Worm (Caenorhabditis elegans) whole organism, L2 larva: ENCODE results near the gene frl-1.

ENCODE experiments used
- R02D3.7 ChIP-seq: fragments of 150-350 bp; optimal IDR thresholded peaks from 2 replicates; lab custom pipeline; 2014; ENCODE audit warnings: missing biosample characterization, missing genetic modification characterization
- aly-2 ChIP-seq: fragments of 150-350 bp; optimal IDR thresholded peaks from 2 replicates; lab custom pipeline; 2014; ENCODE audit warnings: missing biosample characterization, missing genetic modification characterization
- crh-2 ChIP-seq: sonication (generic microtip); optimal IDR thresholded peaks from 2 replicates; lab custom pipeline; 2017; ENCODE audit warnings: missing biosample characterization, missing genetic modification characterization
- elt-3 ChIP-seq: sonication (generic microtip); optimal IDR thresholded peaks from 2 replicates; lab custom pipeline; 2017; ENCODE audit warnings: missing biosample characterization, missing genetic modification characterization
- sma-9 ChIP-seq, 2 experiments: fragments of 150-350 bp in 1 of 2; sonication (generic microtip) in 1 of 2; optimal IDR thresholded peaks; 2 replicates each; lab custom pipeline; 2014 to 2016; ENCODE audit warnings: missing genetic modification characterization in 2 of 2, mild to moderate bottlenecking in 1 of 2, missing biosample characterization in 1 of 2, missing compliant biosample characterization in 1 of 2, missing genetic modification reagents in 1 of 2, moderate library complexity in 1 of 2
- zag-1 ChIP-seq: fragments of 150-350 bp; optimal IDR thresholded peaks from 2 replicates; lab custom pipeline; 2014; ENCODE audit warnings: missing biosample characterization, missing genetic modification characterization

DNA sequence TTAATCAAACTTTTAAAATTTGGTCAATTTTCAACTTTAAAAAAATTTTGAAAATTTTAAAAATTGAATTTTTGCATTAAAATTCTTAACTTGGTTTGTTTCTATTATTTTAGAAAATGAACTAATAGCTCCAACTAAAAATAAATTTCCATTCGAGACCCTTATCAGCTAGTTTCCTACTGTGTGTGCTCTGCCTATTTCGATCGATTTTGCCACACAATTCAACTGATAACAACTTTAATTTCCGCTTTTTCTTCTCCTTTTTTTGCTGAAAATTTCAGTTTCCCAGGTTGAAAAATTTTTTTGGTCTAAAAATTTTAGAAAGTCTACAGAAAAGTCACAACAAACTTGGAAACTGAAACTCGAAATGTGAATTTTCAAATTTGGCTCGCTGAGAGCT is 32.6 kb upstream of the frl-1 start:
- TF ChIP-seq aly-2 (tag; lab: Kevin White, UChicago) (no peak), crh-2 (no peak), sma-9 (GFP tag; optimal IDR thresholded peaks at IDR 0.05; lab: Kevin White, UChicago) (no peak), sma-9 (tag; optimal IDR thresholded peaks at IDR 0.05; lab: Kevin White, UChicago) (no peak), zag-1 (no peak), R02D3.7 (tag; lab: Kevin White, UChicago) (no peak), elt-3 (tag; lab: Kevin White, UChicago) (no peak)
